Worm (Caenorhabditis elegans) whole organism, L2 larva: ENCODE data around the gene srx-22.
A peak's percentile ranks its signal among the peaks of the same experiment; 100 is the strongest.

Experiments used
- F13H6.1 ChIP-seq: sonication (generic microtip); optimal IDR thresholded peaks from 2 replicates; lab custom pipeline; 2016; ENCODE audit warnings: missing genetic modification characterization, missing compliant biosample characterization
- R02D3.7 ChIP-seq: fragments of 150-350 bp; optimal IDR thresholded peaks from 2 replicates; lab custom pipeline; 2014; ENCODE audit warnings: missing biosample characterization, missing genetic modification characterization
- Y55F3AM.14 ChIP-seq: fragments of 200-800 bp; sonication (Bioruptor generic); optimal IDR thresholded peaks from 2 replicates; lab custom pipeline; 2018; ENCODE audit warnings: mild to moderate bottlenecking, missing genetic modification characterization, missing compliant biosample characterization
- ZK546.5 ChIP-seq: sonication (generic microtip); optimal IDR thresholded peaks from 2 replicates; lab custom pipeline; 2017; ENCODE audit warnings: missing biosample characterization, missing genetic modification characterization
- aly-2 ChIP-seq: fragments of 150-350 bp; optimal IDR thresholded peaks from 2 replicates; lab custom pipeline; 2014; ENCODE audit warnings: missing biosample characterization, missing genetic modification characterization
- ama-1 ChIP-seq: fragments of 150-350 bp; optimal IDR thresholded peaks from 2 replicates; lab custom pipeline; 2018; ENCODE audit warnings: inconsistent platforms
- blmp-1 ChIP-seq: sonication (generic microtip); optimal IDR thresholded peaks from 2 replicates; lab custom pipeline; 2017; ENCODE audit warnings: missing genetic modification characterization, mild to moderate bottlenecking, missing compliant biosample characterization, antibody characterized with exemption, moderate library complexity; ENCODE audit not compliant: insufficient read depth
- ceh-16 ChIP-seq: fragments of 150-350 bp; optimal IDR thresholded peaks from 2 replicates; lab custom pipeline; 2014; ENCODE audit warnings: missing biosample characterization, missing genetic modification characterization
- ceh-82 ChIP-seq: fragments of 150-350 bp; optimal IDR thresholded peaks from 2 replicates; lab custom pipeline; 2014; ENCODE audit warnings: missing biosample characterization, missing genetic modification characterization
- crh-2 ChIP-seq: sonication (generic microtip); optimal IDR thresholded peaks from 2 replicates; lab custom pipeline; 2017; ENCODE audit warnings: missing biosample characterization, missing genetic modification characterization
- dmd-4 ChIP-seq: sonication (generic microtip); optimal IDR thresholded peaks from 2 replicates; lab custom pipeline; 2017; ENCODE audit warnings: missing biosample characterization, missing genetic modification characterization
- gmeb-1 ChIP-seq: fragments of 150-350 bp; optimal IDR thresholded peaks from 2 replicates; lab custom pipeline; 2014; ENCODE audit warnings: missing biosample characterization, missing genetic modification characterization
- lin-11 ChIP-seq: fragments of 150-350 bp; sonication (generic microtip); optimal IDR thresholded peaks from 2 replicates; lab custom pipeline; 2014; ENCODE audit warnings: missing biosample characterization, missing genetic modification characterization, inconsistent platforms, mixed read lengths
- lin-13 ChIP-seq: fragments of 150-350 bp; optimal IDR thresholded peaks from 2 replicates; lab custom pipeline; 2014; ENCODE audit warnings: missing biosample characterization, missing genetic modification reagents, missing genetic modification characterization
- lin-39 ChIP-seq: fragments of 150-350 bp; optimal IDR thresholded peaks from 2 replicates; lab custom pipeline; 2014; ENCODE audit warnings: missing biosample characterization, missing genetic modification reagents, missing genetic modification characterization
- lsy-2 ChIP-seq, 2 experiments: fragments of 150-350 bp in 1 of 2; sonication (generic microtip) in 1 of 2; optimal IDR thresholded peaks; 2 replicates each; lab custom pipeline; 2014 to 2017; ENCODE audit warnings: missing biosample characterization in 2 of 2, missing genetic modification characterization in 2 of 2
- mab-5 ChIP-seq: fragments of 150-350 bp; optimal IDR thresholded peaks from 2 replicates; lab custom pipeline; 2014; ENCODE audit warnings: missing biosample characterization, missing genetic modification characterization
- mbf-1 ChIP-seq: sonication (generic microtip); optimal IDR thresholded peaks from 2 replicates; lab custom pipeline; 2017; ENCODE audit warnings: missing biosample characterization, missing genetic modification characterization
- nhr-10 ChIP-seq: sonication (generic microtip); optimal IDR thresholded peaks from 2 replicates; lab custom pipeline; 2017; ENCODE audit warnings: missing biosample characterization, missing genetic modification characterization
- nhr-11 ChIP-seq: fragments of 150-350 bp; optimal IDR thresholded peaks from 2 replicates; lab custom pipeline; 2014; ENCODE audit warnings: missing biosample characterization, missing genetic modification characterization
- nhr-129 ChIP-seq: fragments of 150-350 bp; optimal IDR thresholded peaks from 2 replicates; lab custom pipeline; 2014; ENCODE audit warnings: missing biosample characterization, missing genetic modification characterization
- nhr-21 ChIP-seq: fragments of 150-350 bp; optimal IDR thresholded peaks from 2 replicates; lab custom pipeline; 2014; ENCODE audit warnings: missing biosample characterization, missing genetic modification characterization
- nhr-23 ChIP-seq: fragments of 150-350 bp; optimal IDR thresholded peaks from 2 replicates; lab custom pipeline; 2014; ENCODE audit warnings: missing biosample characterization, missing genetic modification reagents, missing genetic modification characterization
- nhr-237 ChIP-seq: fragments of 150-350 bp; optimal IDR thresholded peaks from 2 replicates; lab custom pipeline; 2014; ENCODE audit warnings: missing biosample characterization, missing genetic modification characterization
- nhr-77 ChIP-seq: fragments of 150-350 bp; optimal IDR thresholded peaks from 2 replicates; lab custom pipeline; 2014; ENCODE audit warnings: missing biosample characterization, missing genetic modification characterization
- peb-1 ChIP-seq: fragments of 150-350 bp; optimal IDR thresholded peaks from 2 replicates; lab custom pipeline; 2014; ENCODE audit warnings: missing biosample characterization, missing genetic modification characterization
- sem-4 ChIP-seq: fragments of 150-350 bp; optimal IDR thresholded peaks from 2 replicates; lab custom pipeline; 2014; ENCODE audit warnings: missing biosample characterization, missing genetic modification reagents, missing genetic modification characterization
- sma-3 ChIP-seq: sonication (generic microtip); optimal IDR thresholded peaks from 2 replicates; lab custom pipeline; 2016; ENCODE audit warnings: missing genetic modification reagents, missing genetic modification characterization, missing compliant biosample characterization
- sma-9 ChIP-seq, 2 experiments: fragments of 150-350 bp in 1 of 2; sonication (generic microtip) in 1 of 2; optimal IDR thresholded peaks; 2 replicates each; lab custom pipeline; 2014 to 2016; ENCODE audit warnings: missing genetic modification characterization in 2 of 2, mild to moderate bottlenecking in 1 of 2, missing biosample characterization in 1 of 2, missing compliant biosample characterization in 1 of 2, missing genetic modification reagents in 1 of 2, moderate library complexity in 1 of 2
- snpc-4 ChIP-seq: fragments of 150-350 bp; optimal IDR thresholded peaks from 2 replicates; lab custom pipeline; 2014; ENCODE audit warnings: missing biosample characterization, missing genetic modification characterization
- unc-62 ChIP-seq: fragments of 150-350 bp; optimal IDR thresholded peaks from 2 replicates; lab custom pipeline; 2014; ENCODE audit warnings: missing biosample characterization, missing genetic modification reagents, missing genetic modification characterization
- zag-1 ChIP-seq: fragments of 150-350 bp; optimal IDR thresholded peaks from 2 replicates; lab custom pipeline; 2014; ENCODE audit warnings: missing biosample characterization, missing genetic modification characterization
- ztf-1 ChIP-seq: fragments of 200-800 bp; sonication (Bioruptor generic); conservative IDR thresholded peaks from 2 replicates; pipeline ENCODE4 v1.3.6; 2022; ENCODE audit warnings: missing genetic modification characterization, missing compliant biosample characterization

Gene srx-22

DNA sequence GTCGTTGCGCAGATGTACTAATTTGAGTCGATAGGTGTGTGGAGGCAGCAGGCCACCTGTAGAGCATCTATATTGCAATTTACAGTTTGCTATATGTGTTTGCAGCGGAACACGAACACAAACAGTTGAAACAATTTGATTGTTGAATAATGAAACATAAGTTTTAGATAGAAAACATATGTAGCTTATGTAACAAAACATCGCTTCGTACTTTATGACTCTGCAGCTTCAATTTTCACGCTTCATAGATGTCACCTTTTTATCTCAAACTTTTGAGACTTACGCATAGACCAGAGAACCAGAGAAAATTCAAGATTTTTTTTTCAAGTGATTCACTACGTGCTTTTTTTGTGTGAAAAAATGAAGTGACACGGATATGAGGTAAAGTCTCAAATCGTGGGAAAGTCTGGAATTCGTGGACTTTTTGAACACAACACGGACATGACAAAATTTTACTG is 44.2 kb downstream of the srx-22 start, which contains the start of gene fbxb-72 (continued):
- peak; percentile 53 for TF ChIP-seq lin-13
- no peak for TF ChIP-seq R02D3.7 (tag; lab: Kevin White, UChicago)
- TF ChIP-seq dmd-4 (tag; lab: Kevin White, UChicago), result no peak
- TF ChIP-seq nhr-23 (tag; lab: Kevin White, UChicago), result no peak
- TF ChIP-seq gmeb-1 (tag; lab: Kevin White, UChicago), result peak; percentile 46
- peak; percentile 90 for TF ChIP-seq Y55F3AM.14
- TF ChIP-seq ceh-82, result no peak
- peak; percentile 85 for TF ChIP-seq crh-2 (tag; lab: Kevin White, UChicago)
- TF ChIP-seq blmp-1 (tag; lab: Kevin White, UChicago), result peak; percentile 73
- peak; percentile 5 for TF ChIP-seq aly-2
- TF ChIP-seq ZK546.5 (tag; lab: Kevin White, UChicago), result peak; percentile 17
- TF ChIP-seq nhr-129 (tag; lab: Kevin White, UChicago), result peak; percentile 88
- no peak for TF ChIP-seq unc-62 (GFP tag; lab: Kevin White, UChicago)
- no peak for TF ChIP-seq peb-1 (tag; lab: Kevin White, UChicago)
- TF ChIP-seq lsy-2 (tag; optimal IDR thresholded peaks at IDR 0.05; lab: Kevin White, UChicago), result peak in 1 of 2 experiments; percentile 87

DNA sequence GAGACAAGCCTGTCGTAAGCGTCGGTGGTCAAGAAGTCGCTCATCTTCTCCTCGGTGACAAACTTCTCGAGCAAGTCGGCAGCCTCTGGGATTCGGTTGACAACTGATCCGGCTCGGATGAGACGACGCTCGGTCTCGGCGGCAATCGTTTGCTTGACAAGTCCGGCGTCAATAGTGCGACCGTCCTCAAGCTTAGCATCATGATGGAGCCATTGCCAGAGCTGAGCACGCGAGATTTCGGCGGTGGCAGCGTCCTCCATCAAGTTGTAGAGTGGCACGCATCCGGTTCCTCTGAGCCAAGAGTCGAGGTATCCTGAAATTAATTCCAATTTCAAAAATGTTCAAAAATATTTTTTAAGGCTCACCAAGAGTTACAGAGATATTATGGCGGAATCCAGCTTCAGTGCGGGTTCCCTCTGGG is 44.7 kb downstream of the srx-22 start:
- no peak for TF ChIP-seq aly-2
- no peak for TF ChIP-seq ceh-82
- peak; percentile 31 for TF ChIP-seq sma-3 (GFP tag; lab: Kevin White, UChicago)
- TF ChIP-seq, all 48 proteins: peak for 1

ce11 chrV:724946-725806 is 45.4 kb downstream of the srx-22 start:
- no peak for TF ChIP-seq nhr-77 (tag; lab: Kevin White, UChicago)
- TF ChIP-seq nhr-11 (tag; lab: Kevin White, UChicago), result no peak
- peak; percentile 13 for TF ChIP-seq lin-11 (tag; lab: Kevin White, UChicago)
- no peak for TF ChIP-seq nhr-237 (tag; lab: Kevin White, UChicago)
- TF ChIP-seq dmd-4 (tag; lab: Kevin White, UChicago), result no peak
- no peak for TF ChIP-seq gmeb-1 (tag; lab: Kevin White, UChicago)
- TF ChIP-seq sma-9 (GFP tag; optimal IDR thresholded peaks at IDR 0.05; lab: Kevin White, UChicago), result peak; percentile 41
- TF ChIP-seq sma-9 (tag; optimal IDR thresholded peaks at IDR 0.05; lab: Kevin White, UChicago), result no peak
- TF ChIP-seq mab-5 (tag; lab: Kevin White, UChicago), result no peak
- TF ChIP-seq Y55F3AM.14, result peak; percentile 14
- TF ChIP-seq ama-1, result peak; percentile 92
- TF ChIP-seq nhr-129 (tag; lab: Kevin White, UChicago), result peak; percentile 35
- peak; percentile 16 for TF ChIP-seq nhr-21 (tag; lab: Kevin White, UChicago)

ce11 chrV:725807-726572 is 46.2 kb downstream of the srx-22 start:
- no peak for TF ChIP-seq sma-9 (GFP tag; optimal IDR thresholded peaks at IDR 0.05; lab: Kevin White, UChicago)
- TF ChIP-seq sma-9 (tag; optimal IDR thresholded peaks at IDR 0.05; lab: Kevin White, UChicago), result no peak
- TF ChIP-seq nhr-10 (tag; lab: Kevin White, UChicago), result no peak
- no peak for TF ChIP-seq zag-1 (tag; lab: Kevin White, UChicago)
- peak; percentile 94 for TF ChIP-seq ama-1
- no peak for TF ChIP-seq lin-39 (tag; lab: Kevin White, UChicago)
- no peak for TF ChIP-seq snpc-4 (tag; lab: Kevin White, UChicago)
- TF ChIP-seq lsy-2 (tag; optimal IDR thresholded peaks at IDR 0.05; lab: Kevin White, UChicago), result peak in 1 of 2 experiments; percentile 29
- TF ChIP-seq F13H6.1 (tag; lab: Kevin White, UChicago), result no peak
- no peak for TF ChIP-seq sem-4
- TF ChIP-seq ztf-1 (GFP tag; lab: Robert Waterston, UW), result no peak
- TF ChIP-seq mbf-1 (tag; lab: Kevin White, UChicago), result no peak
- TF ChIP-seq Y55F3AM.14, result peak; percentile 27
- TF ChIP-seq crh-2 (tag; lab: Kevin White, UChicago), result peak; percentile 14
- no peak for TF ChIP-seq nhr-11 (tag; lab: Kevin White, UChicago)
- no peak for TF ChIP-seq dmd-4 (tag; lab: Kevin White, UChicago)
- no peak for TF ChIP-seq ceh-16
- no peak for TF ChIP-seq unc-62 (GFP tag; lab: Kevin White, UChicago)
- TF ChIP-seq, all 48 proteins: peak for 4
